Worm (Caenorhabditis elegans): Measurements from ENCODE around the gene T16G12.1.

DNA sequence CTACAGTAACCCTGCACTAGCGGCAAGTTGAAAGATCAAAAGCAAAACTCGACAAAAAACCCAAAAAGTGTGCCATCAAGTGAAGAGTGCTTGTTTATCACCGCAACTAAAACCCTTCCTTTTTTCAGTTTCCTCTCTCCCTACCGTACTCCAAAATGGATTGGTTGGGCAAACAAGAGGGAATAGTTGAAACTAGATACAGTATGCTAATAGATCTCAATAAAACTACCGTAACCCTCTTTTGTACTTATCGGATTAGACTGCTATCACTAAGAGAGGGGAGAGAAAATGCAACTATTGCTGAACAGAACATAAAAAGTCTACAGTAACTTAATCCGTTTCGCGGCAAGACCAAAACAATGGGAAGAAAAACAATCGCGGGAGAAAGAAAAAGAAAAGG is 45.7 kb upstream of the T16G12.1 start:
- no peak for TF ChIP-seq ztf-29 (GFP tag; IDR thresholded peaks at IDR 0.05)
- no peak for TF ChIP-seq ztf-23 (GFP tag; IDR thresholded peaks at IDR 0.05)
- TF ChIP-seq klf-2 (GFP tag; conservative IDR thresholded peaks at IDR 0.05), result no peak
- no peak for TF ChIP-seq ref-1 (GFP tag; conservative IDR thresholded peaks at IDR 0.05)
- no peak for TF ChIP-seq flt-1 (GFP tag; IDR thresholded peaks at IDR 0.05)
- TF ChIP-seq cog-1 (tag; optimal IDR thresholded peaks at IDR 0.05), result no peak
- TF ChIP-seq tab-1 (GFP tag; IDR thresholded peaks at IDR 0.05), result no peak
- no peak for TF ChIP-seq T22C8.4 (GFP tag; IDR thresholded peaks at IDR 0.05)
- no peak for TF ChIP-seq med-1 (GFP tag; optimal IDR thresholded peaks at IDR 0.05; ENCODE audit: insufficient read depth)

Measured in whole organism, midembryonic.